Worm (Caenorhabditis elegans) whole organism, late embryonic: ENCODE measurements around the gene fbxb-2.

Experiments
- F13H6.1 ChIP-seq: sonication (generic microtip); optimal IDR thresholded peaks from 2 replicates; lab custom pipeline; 2016; ENCODE audit warnings: missing genetic modification characterization, missing compliant biosample characterization
- ama-1 ChIP-seq: fragments of 150-350 bp; optimal IDR thresholded peaks from 2 replicates; lab custom pipeline; 2014
- ceh-22 ChIP-seq: sonication (generic microtip); optimal IDR thresholded peaks from 2 replicates; lab custom pipeline; 2017; ENCODE audit warnings: missing biosample characterization, missing genetic modification characterization
- ceh-30 ChIP-seq: fragments of 150-350 bp; optimal IDR thresholded peaks from 2 replicates; lab custom pipeline; 2014; ENCODE audit warnings: missing biosample characterization, missing genetic modification characterization
- ceh-31 ChIP-seq: sonication (generic microtip); optimal IDR thresholded peaks from 2 replicates; lab custom pipeline; 2016; ENCODE audit warnings: missing genetic modification characterization, missing compliant biosample characterization
- ceh-9 ChIP-seq: sonication (generic microtip); optimal IDR thresholded peaks from 2 replicates; lab custom pipeline; 2016; ENCODE audit warnings: mild to moderate bottlenecking, missing genetic modification characterization, inconsistent platforms, missing compliant biosample characterization
- fax-1 ChIP-seq: sonication (generic microtip); optimal IDR thresholded peaks from 2 replicates; lab custom pipeline; 2016; ENCODE audit warnings: missing genotype, missing genetic modification characterization, missing compliant biosample characterization
- hlh-30 ChIP-seq: sonication (generic microtip); optimal IDR thresholded peaks from 2 replicates; lab custom pipeline; 2017; ENCODE audit warnings: antibody characterized with exemption, missing genetic modification characterization, missing compliant biosample characterization; ENCODE audit not compliant: insufficient read depth
- nhr-11 ChIP-seq: fragments of 150-350 bp; optimal IDR thresholded peaks from 2 replicates; lab custom pipeline; 2014; ENCODE audit warnings: missing biosample characterization, missing genetic modification characterization
- rnt-1 ChIP-seq: sonication (generic microtip); optimal IDR thresholded peaks from 2 replicates; lab custom pipeline; 2016; ENCODE audit warnings: missing genetic modification characterization, missing compliant biosample characterization
- sox-4 ChIP-seq: sonication (generic microtip); optimal IDR thresholded peaks from 2 replicates; lab custom pipeline; 2017; ENCODE audit warnings: mild to moderate bottlenecking, missing genetic modification characterization, inconsistent platforms, missing compliant biosample characterization

ce11 chrV:19211795-19212194 lies 25.3 kb downstream of the fbxb-2 start, which contains the start of gene nhr-79:
- TF ChIP-seq hlh-30 (tag; lab: Kevin White, UChicago), result no peak
- TF ChIP-seq ceh-9 (tag; lab: Kevin White, UChicago), result no peak
- TF ChIP-seq ama-1 (lab: Kevin White, UChicago), result no peak
- no peak for TF ChIP-seq rnt-1 (tag; lab: Kevin White, UChicago)
- no peak for TF ChIP-seq sox-4 (tag; lab: Kevin White, UChicago)
- no peak for TF ChIP-seq ceh-31 (tag; lab: Kevin White, UChicago)
- no peak for TF ChIP-seq fax-1 (tag; lab: Kevin White, UChicago)
- no peak for TF ChIP-seq ceh-22 (tag; lab: Kevin White, UChicago)
- no peak for TF ChIP-seq ceh-30 (tag; lab: Kevin White, UChicago)
- TF ChIP-seq F13H6.1 (tag; lab: Kevin White, UChicago), result no peak
- no peak for TF ChIP-seq nhr-11
